Worm (Caenorhabditis elegans) whole organism, young adult: ENCODE measurements around the gene K08H2.4.
A peak's percentile ranks its signal among the peaks of the same experiment; 100 is the strongest.

Experiments
- B0261.1 ChIP-seq: sonication (generic microtip); optimal IDR thresholded peaks from 2 replicates; lab custom pipeline; 2016; ENCODE audit warnings: mild to moderate bottlenecking, missing genetic modification characterization, moderate library complexity, missing compliant biosample characterization
- B0336.3 ChIP-seq: fragments of 200-800 bp; sonication (Bioruptor generic); IDR thresholded peaks from 2 replicates; pipeline ENCODE4 v1.3.6; 2022; ENCODE audit warnings: missing genetic modification characterization, missing compliant biosample characterization
- C06A6.2 ChIP-seq: fragments of 200-800 bp; sonication (Bioruptor generic); conservative IDR thresholded peaks from 2 replicates; pipeline ENCODE4 v1.3.6; 2022; ENCODE audit warnings: missing genetic modification characterization, missing compliant biosample characterization
- D2030.7 ChIP-seq: fragments of 200-800 bp; sonication (Bioruptor generic); IDR thresholded peaks from 2 replicates; pipeline ENCODE4 v1.3.6; 2022; ENCODE audit warnings: missing genetic modification reagents, missing genetic modification characterization, missing compliant biosample characterization
- F23B12.7 ChIP-seq: sonication (generic microtip); optimal IDR thresholded peaks from 2 replicates; lab custom pipeline; 2017; ENCODE audit warnings: missing genetic modification characterization, mild to moderate bottlenecking, missing compliant biosample characterization, antibody characterized with exemption, moderate library complexity; ENCODE audit not compliant: insufficient read depth
- F39B2.1 ChIP-seq: fragments of 200-800 bp; sonication (Bioruptor generic); IDR thresholded peaks from 2 replicates; pipeline ENCODE4 v1.3.6; 2022; ENCODE audit warnings: missing genetic modification reagents, missing genetic modification characterization, missing compliant biosample characterization
- F57C9.4 ChIP-seq: sonication (generic microtip); optimal IDR thresholded peaks from 2 replicates; lab custom pipeline; 2017; ENCODE audit warnings: mild to moderate bottlenecking, missing genetic modification characterization, missing compliant biosample characterization
- K12H6.12 ChIP-seq: fragments of 200-800 bp; sonication (Bioruptor generic); optimal IDR thresholded peaks from 2 replicates; lab custom pipeline; 2018; ENCODE audit warnings: mild to moderate bottlenecking, missing genetic modification characterization, missing compliant biosample characterization
- T07F8.4 ChIP-seq: sonication (generic microtip); optimal IDR thresholded peaks from 2 replicates; lab custom pipeline; 2016; ENCODE audit warnings: mild to moderate bottlenecking, missing genetic modification characterization, moderate library complexity, missing compliant biosample characterization
- Y53F4B.3 ChIP-seq: fragments of 200-800 bp; sonication (Bioruptor generic); IDR thresholded peaks from 2 replicates; pipeline ENCODE4 v1.3.6; 2022; ENCODE audit warnings: missing genetic modification reagents, missing genetic modification characterization, missing compliant biosample characterization
- Y67H2A.10 ChIP-seq: fragments of 200-800 bp; sonication (Bioruptor generic); conservative IDR thresholded peaks from 2 replicates; pipeline ENCODE4 v1.3.6; 2022; ENCODE audit warnings: missing genetic modification reagents, missing genetic modification characterization, missing compliant biosample characterization
- akir-1 ChIP-seq: fragments of 200-800 bp; sonication (Bioruptor generic); optimal IDR thresholded peaks from 2 replicates; lab custom pipeline; 2018; ENCODE audit warnings: mild to moderate bottlenecking, missing genetic modification characterization, moderate library complexity, missing compliant biosample characterization
- ama-1 ChIP-seq, 3 experiments: fragments of 150-350 bp in 1 of 3; sonication (generic microtip) in 2 of 3; optimal IDR thresholded peaks; 2 replicates each; lab custom pipeline; 2014 to 2018; ENCODE audit warnings: missing biosample characterization in 2 of 3, missing genetic modification characterization in 2 of 3, missing genetic modification reagents in 2 of 3
- aptf-2 ChIP-seq: fragments of 200-800 bp; sonication (Bioruptor generic); conservative IDR thresholded peaks from 2 replicates; pipeline ENCODE4 v1.3.6; 2022; ENCODE audit warnings: missing genetic modification reagents, missing genetic modification characterization, missing compliant biosample characterization
- athp-1 ChIP-seq: sonication (generic microtip); optimal IDR thresholded peaks from 2 replicates; lab custom pipeline; 2017; ENCODE audit warnings: mild to moderate bottlenecking, missing genetic modification characterization, missing compliant biosample characterization
- attf-3 ChIP-seq: fragments of 200-800 bp; sonication (Bioruptor generic); conservative IDR thresholded peaks from 2 replicates; pipeline ENCODE4 v1.3.6; 2022; ENCODE audit warnings: missing genetic modification reagents, missing genetic modification characterization, missing compliant biosample characterization
- attf-6 ChIP-seq: fragments of 200-800 bp; sonication (Bioruptor generic); IDR thresholded peaks from 2 replicates; pipeline ENCODE4 v1.3.6; 2022; ENCODE audit warnings: missing genetic modification reagents, missing genetic modification characterization, missing compliant biosample characterization
- bed-2 ChIP-seq: fragments of 200-800 bp; sonication (Bioruptor generic); IDR thresholded peaks from 2 replicates; pipeline ENCODE4 v1.3.6; 2022; ENCODE audit warnings: missing genetic modification reagents, missing genetic modification characterization, missing compliant biosample characterization
- cebp-1 ChIP-seq, 2 experiments: fragments of 200-800 bp in 1 of 2; sonication (Bioruptor generic) in 1 of 2; sonication (generic microtip) in 1 of 2; IDR thresholded peaks in 1 of 2; optimal IDR thresholded peaks in 1 of 2; 2 replicates each; pipeline versions ENCODE4 v1.3.6 to Lab custom; 2017 to 2022; ENCODE audit warnings: missing compliant biosample characterization in 2 of 2, missing genetic modification characterization in 2 of 2, mild to moderate bottlenecking in 1 of 2, missing genetic modification reagents in 1 of 2, moderate library complexity in 1 of 2
- ceh-58 ChIP-seq: fragments of 200-800 bp; sonication (Bioruptor generic); IDR thresholded peaks from 2 replicates; pipeline ENCODE4 v1.3.6; 2022; ENCODE audit warnings: missing genetic modification characterization, missing compliant biosample characterization
- ceh-79 ChIP-seq: sonication (generic microtip); optimal IDR thresholded peaks from 2 replicates; lab custom pipeline; 2017; ENCODE audit warnings: mild to moderate bottlenecking, missing genetic modification characterization, missing compliant biosample characterization
- ceh-91 ChIP-seq: fragments of 200-800 bp; sonication (Bioruptor generic); IDR thresholded peaks from 2 replicates; pipeline ENCODE4 v1.3.6; 2022; ENCODE audit warnings: missing genetic modification reagents, missing genetic modification characterization, missing compliant biosample characterization
- die-1 ChIP-seq: sonication (generic microtip); optimal IDR thresholded peaks from 2 replicates; lab custom pipeline; 2016; ENCODE audit warnings: missing genotype, mild to moderate bottlenecking, missing genetic modification characterization, missing compliant biosample characterization
- dpff-1 ChIP-seq: sonication (generic microtip); optimal IDR thresholded peaks from 2 replicates; lab custom pipeline; 2017; ENCODE audit warnings: mild to moderate bottlenecking, missing genetic modification characterization, missing compliant biosample characterization
- egl-44 ChIP-seq: fragments of 200-800 bp; sonication (Bioruptor generic); IDR thresholded peaks from 2 replicates; pipeline ENCODE4 v1.3.6; 2022; ENCODE audit warnings: missing genetic modification reagents, missing genetic modification characterization, missing compliant biosample characterization
- fkh-3 ChIP-seq: sonication (generic microtip); optimal IDR thresholded peaks from 2 replicates; lab custom pipeline; 2016; ENCODE audit warnings: mild to moderate bottlenecking, missing genetic modification characterization, missing compliant biosample characterization
- gei-17 ChIP-seq: fragments of 200-800 bp; sonication (Bioruptor generic); optimal IDR thresholded peaks from 2 replicates; lab custom pipeline; 2018; ENCODE audit warnings: mild to moderate bottlenecking, missing genetic modification characterization, missing compliant biosample characterization
- hlh-12 ChIP-seq: sonication (generic microtip); optimal IDR thresholded peaks from 2 replicates; lab custom pipeline; 2016; ENCODE audit warnings: missing genetic modification characterization, missing compliant biosample characterization
- hmg-1.2 ChIP-seq: fragments of 200-800 bp; sonication (Bioruptor generic); IDR thresholded peaks from 2 replicates; pipeline ENCODE4 v1.3.6; 2022; ENCODE audit warnings: missing genetic modification reagents, missing genetic modification characterization, missing compliant biosample characterization
- hmg-20 ChIP-seq: fragments of 200-800 bp; sonication (Bioruptor generic); IDR thresholded peaks from 2 replicates; pipeline ENCODE4 v1.3.6; 2022; ENCODE audit warnings: missing genetic modification reagents, missing genetic modification characterization, missing compliant biosample characterization
- lsl-1 ChIP-seq: fragments of 200-800 bp; sonication (Bioruptor generic); optimal IDR thresholded peaks from 2 replicates; lab custom pipeline; 2018; ENCODE audit warnings: mild to moderate bottlenecking, missing genetic modification characterization, moderate library complexity, missing compliant biosample characterization
- madf-6 ChIP-seq: fragments of 200-800 bp; sonication (Bioruptor generic); IDR thresholded peaks from 2 replicates; pipeline ENCODE4 v1.3.6; 2022; ENCODE audit warnings: missing genetic modification reagents, missing genetic modification characterization, missing compliant biosample characterization
- mcd-1 ChIP-seq: fragments of 200-800 bp; sonication (Bioruptor generic); IDR thresholded peaks from 2 replicates; pipeline ENCODE4 v1.3.6; 2022; ENCODE audit warnings: missing genetic modification reagents, missing genetic modification characterization, missing compliant biosample characterization
- mel-28 ChIP-seq: sonication (generic microtip); optimal IDR thresholded peaks from 2 replicates; lab custom pipeline; 2016; ENCODE audit warnings: borderline replicate concordance, mild to moderate bottlenecking, missing genetic modification characterization, missing compliant biosample characterization
- mes-4 ChIP-seq: sonication (generic microtip); optimal IDR thresholded peaks from 2 replicates; lab custom pipeline; 2016; ENCODE audit warnings: missing genotype, missing genetic modification characterization, missing compliant biosample characterization
- mxl-1 ChIP-seq: sonication (generic microtip); optimal IDR thresholded peaks from 2 replicates; lab custom pipeline; 2016; ENCODE audit warnings: missing genetic modification characterization, missing compliant biosample characterization
- nhr-179 ChIP-seq: sonication (generic microtip); optimal IDR thresholded peaks from 2 replicates; lab custom pipeline; 2016; ENCODE audit warnings: mild to moderate bottlenecking, missing genetic modification characterization, missing compliant biosample characterization
- rcor-1 ChIP-seq: fragments of 200-800 bp; sonication (Bioruptor generic); IDR thresholded peaks from 2 replicates; pipeline ENCODE4 v1.3.6; 2022; ENCODE audit warnings: missing genetic modification reagents, missing genetic modification characterization, missing compliant biosample characterization
- sdz-38 ChIP-seq: sonication (generic microtip); optimal IDR thresholded peaks from 2 replicates; lab custom pipeline; 2016; ENCODE audit warnings: missing genotype, missing genetic modification characterization, missing compliant biosample characterization
- snpc-4 ChIP-seq, 5 experiments: fragments of 150-350 bp in 1 of 5; sonication (generic microtip) in 4 of 5; optimal IDR thresholded peaks; 2 replicates each; lab custom pipeline; 2014 to 2018; ENCODE audit warnings: missing genetic modification characterization in 5 of 5, missing biosample characterization in 3 of 5, antibody characterized with exemption in 2 of 5, mild to moderate bottlenecking in 2 of 5, missing compliant biosample characterization in 2 of 5, missing genotype in 2 of 5, moderate library complexity in 2 of 5, missing genetic modification reagents in 1 of 5
- somi-1 ChIP-seq: fragments of 200-800 bp; sonication (Bioruptor generic); optimal IDR thresholded peaks from 2 replicates; lab custom pipeline; 2018; ENCODE audit warnings: mild to moderate bottlenecking, missing genetic modification characterization, missing compliant biosample characterization
- tbx-9 ChIP-seq: sonication (generic microtip); optimal IDR thresholded peaks from 2 replicates; lab custom pipeline; 2016; ENCODE audit warnings: borderline replicate concordance, missing genetic modification characterization, inconsistent platforms, missing compliant biosample characterization
- unc-62 ChIP-seq: fragments of 150-350 bp; optimal IDR thresholded peaks from 2 replicates; lab custom pipeline; 2014; ENCODE audit warnings: missing biosample characterization, missing genetic modification reagents, missing genetic modification characterization
- zfh-2 ChIP-seq: fragments of 200-800 bp; sonication (Bioruptor generic); conservative IDR thresholded peaks from 2 replicates; pipeline ENCODE4 v1.3.6; 2022; ENCODE audit warnings: missing genetic modification reagents, missing genetic modification characterization, missing compliant biosample characterization
- ztf-18 ChIP-seq: sonication (generic microtip); optimal IDR thresholded peaks from 2 replicates; lab custom pipeline; 2016; ENCODE audit warnings: missing genotype, mild to moderate bottlenecking, missing genetic modification characterization, missing compliant biosample characterization
- ztf-25 ChIP-seq: fragments of 200-800 bp; sonication (Bioruptor generic); IDR thresholded peaks from 2 replicates; pipeline ENCODE4 v1.3.6; 2022; ENCODE audit warnings: missing genetic modification reagents, missing genetic modification characterization, missing compliant biosample characterization
- ztf-28 ChIP-seq: fragments of 200-800 bp; sonication (Bioruptor generic); IDR thresholded peaks from 2 replicates; pipeline ENCODE4 v1.3.6; 2022; ENCODE audit warnings: missing genetic modification reagents, missing genetic modification characterization, missing compliant biosample characterization

Gene K08H2.4

DNA sequence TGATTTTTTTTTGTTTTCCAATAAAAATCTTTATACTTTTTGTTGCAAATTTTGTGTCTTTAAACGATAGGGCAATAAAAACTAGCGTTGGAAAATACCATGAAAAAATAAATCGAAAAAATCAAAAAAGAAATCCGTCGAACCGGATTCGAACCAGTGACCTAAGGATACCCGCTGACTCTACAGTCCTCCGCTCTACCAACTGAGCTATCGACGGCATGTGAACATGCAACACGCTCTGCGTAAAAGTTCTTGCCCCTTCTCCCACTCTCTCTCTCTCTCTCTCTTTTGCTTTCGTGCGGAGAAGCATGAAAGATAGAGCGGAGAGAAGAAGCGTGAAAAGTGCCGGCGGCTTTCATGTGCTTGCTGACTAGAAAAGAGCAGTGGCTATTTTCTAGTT lies 26.3 kb downstream of the K08H2.4 start (continued):
- TF ChIP-seq tbx-9 (tag; lab: Kevin White, UChicago) (no peak), mes-4 (peak; percentile 67), madf-6 (no peak; the same call in none of the 2 replicates), hlh-12 (tag; lab: Kevin White, UChicago) (peak; percentile 41), egl-44 (peak; percentile 83), mel-28 (tag; lab: Kevin White, UChicago) (no peak), F39B2.1 (GFP tag; lab: Robert Waterston, UW) (0 out of 2 replicates have a peak, but pooled peaks have one; percentile 54), ztf-28 (GFP tag; lab: Robert Waterston, UW) (peak; percentile 78; the same call in 1 of the 2 replicates), hmg-1.2 (GFP tag; lab: Robert Waterston, UW) (peak; percentile 83), unc-62 (GFP tag; lab: Kevin White, UChicago) (no peak), Y67H2A.10 (GFP tag; lab: Robert Waterston, UW) (0 out of 2 replicates have a peak, but pooled peaks have one; percentile 17), zfh-2 (GFP tag; lab: Robert Waterston, UW) (no peak), rcor-1 (GFP tag; lab: Robert Waterston, UW) (peak; percentile 85), ceh-91 (GFP tag; lab: Robert Waterston, UW) (no peak), Y53F4B.3 (GFP tag; lab: Robert Waterston, UW) (no peak), D2030.7 (GFP tag; lab: Robert Waterston, UW) (peak; percentile 54), mxl-1 (tag; lab: Kevin White, UChicago) (peak; percentile 78), bed-2 (GFP tag; lab: Robert Waterston, UW) (peak; percentile 35; the same call in 1 of the 2 replicates), aptf-2 (GFP tag; lab: Robert Waterston, UW) (0 out of 2 replicates have a peak, but pooled peaks have one; percentile 34), ceh-79 (tag; lab: Kevin White, UChicago) (no peak), lsl-1 (no peak), B0261.1 (tag; lab: Kevin White, UChicago) (peak; percentile 97), attf-6 (no peak), mcd-1 (no peak), T07F8.4 (tag; lab: Kevin White, UChicago) (peak; percentile 42), B0336.3 (GFP tag; lab: Robert Waterston, UW) (no peak), snpc-4 (GFP tag; optimal IDR thresholded peaks at IDR 0.05; lab: Kevin White, UChicago) (no peak), snpc-4 (tag; optimal IDR thresholded peaks at IDR 0.05; lab: Kevin White, UChicago) (peak in 3 of 4 experiments; percentile 49 to 71 (median 71)), F57C9.4 (no peak), gei-17 (GFP tag; lab: Kevin White, UChicago) (peak; percentile 60), C06A6.2 (GFP tag; lab: Robert Waterston, UW) (no peak), somi-1 (GFP tag; lab: Kevin White, UChicago) (peak; percentile 55), attf-3 (peak; percentile 54; the same call in 1 of the 2 replicates), ztf-18 (tag; lab: Kevin White, UChicago) (peak; percentile 60), F23B12.7 (tag; lab: Kevin White, UChicago) (peak; percentile 72), akir-1 (no peak), athp-1 (tag; lab: Kevin White, UChicago) (peak; percentile 24), dpff-1 (tag; lab: Kevin White, UChicago) (no peak), hmg-20 (GFP tag; lab: Robert Waterston, UW) (peak; percentile 35; the same call in 1 of the 2 replicates), die-1 (peak; percentile 89), sdz-38 (tag; lab: Kevin White, UChicago) (no peak), ama-1 (optimal IDR thresholded peaks at IDR 0.05; lab: Kevin White, UChicago) (no peak), ama-1 (GFP tag; optimal IDR thresholded peaks at IDR 0.05; lab: Kevin White, UChicago) (no peak), ceh-58 (GFP tag; lab: Robert Waterston, UW) (no peak), nhr-179 (tag; lab: Kevin White, UChicago) (no peak), cebp-1 (GFP tag; IDR thresholded peaks at IDR 0.05; lab: Robert Waterston, UW) (no peak; the same call in 1 of the 2 replicates), cebp-1 (tag; optimal IDR thresholded peaks at IDR 0.05; lab: Kevin White, UChicago) (no peak), fkh-3 (peak; percentile 62), ztf-25 (peak; percentile 80; the same call in 1 of the 2 replicates), K12H6.12 (tag; lab: Kevin White, UChicago) (peak; percentile 39)
